Worm (Caenorhabditis elegans) whole organism, late embryonic: ENCODE results near the gene let-413.
A peak's percentile ranks its signal among the peaks of the same experiment; 100 is the strongest.

Experiments used
- C08G9.2 ChIP-seq: sonication (generic microtip); optimal IDR thresholded peaks from 2 replicates; lab custom pipeline; 2016; ENCODE audit warnings: mild to moderate bottlenecking, missing genetic modification characterization, moderate library complexity, missing compliant biosample characterization
- C38D4.7 ChIP-seq: fragments of 200-800 bp; sonication (Bioruptor generic); optimal IDR thresholded peaks from 2 replicates; lab custom pipeline; 2018; ENCODE audit warnings: mild to moderate bottlenecking, missing genetic modification characterization, moderate library complexity, missing compliant biosample characterization
- K02D7.2 ChIP-seq: sonication (generic microtip); optimal IDR thresholded peaks from 2 replicates; lab custom pipeline; 2017; ENCODE audit warnings: mild to moderate bottlenecking, missing genetic modification characterization, missing compliant biosample characterization
- ahr-1 ChIP-seq: sonication (generic microtip); optimal IDR thresholded peaks from 2 replicates; lab custom pipeline; 2016; ENCODE audit warnings: missing genetic modification characterization, missing compliant biosample characterization
- ama-1 ChIP-seq: fragments of 150-350 bp; optimal IDR thresholded peaks from 2 replicates; lab custom pipeline; 2014
- ceh-14 ChIP-seq: sonication (generic microtip); optimal IDR thresholded peaks from 2 replicates; lab custom pipeline; 2016; ENCODE audit warnings: missing genotype, missing genetic modification characterization, missing compliant biosample characterization
- ceh-24 ChIP-seq: sonication (generic microtip); optimal IDR thresholded peaks from 2 replicates; lab custom pipeline; 2016; ENCODE audit warnings: mild to moderate bottlenecking, missing genetic modification characterization, missing compliant biosample characterization
- ceh-30 ChIP-seq: fragments of 150-350 bp; optimal IDR thresholded peaks from 2 replicates; lab custom pipeline; 2014; ENCODE audit warnings: missing biosample characterization, missing genetic modification characterization
- ceh-48 ChIP-seq: sonication (generic microtip); optimal IDR thresholded peaks from 2 replicates; lab custom pipeline; 2016; ENCODE audit warnings: missing genetic modification characterization, inconsistent platforms, missing compliant biosample characterization
- dmd-4 ChIP-seq: sonication (generic microtip); optimal IDR thresholded peaks from 2 replicates; lab custom pipeline; 2016; ENCODE audit warnings: borderline replicate concordance, missing genetic modification characterization, missing compliant biosample characterization
- elt-2 ChIP-seq: sonication (generic microtip); optimal IDR thresholded peaks from 2 replicates; lab custom pipeline; 2016; ENCODE audit warnings: missing genetic modification reagents, missing genetic modification characterization, missing compliant biosample characterization
- eyg-1 ChIP-seq: sonication (generic microtip); optimal IDR thresholded peaks from 2 replicates; lab custom pipeline; 2016; ENCODE audit warnings: missing genotype, missing genetic modification characterization, missing compliant biosample characterization
- fkh-6 ChIP-seq: sonication (generic microtip); optimal IDR thresholded peaks from 2 replicates; lab custom pipeline; 2016; ENCODE audit warnings: missing genetic modification characterization, missing compliant biosample characterization
- gmeb-2 ChIP-seq: sonication (generic microtip); optimal IDR thresholded peaks from 2 replicates; lab custom pipeline; 2016; ENCODE audit warnings: missing genetic modification characterization, inconsistent platforms, missing compliant biosample characterization
- hlh-15 ChIP-seq: sonication (generic microtip); optimal IDR thresholded peaks from 2 replicates; lab custom pipeline; 2016; ENCODE audit warnings: missing genetic modification characterization, missing compliant biosample characterization
- hlh-30 ChIP-seq: sonication (generic microtip); optimal IDR thresholded peaks from 2 replicates; lab custom pipeline; 2017; ENCODE audit warnings: antibody characterized with exemption, missing genetic modification characterization, missing compliant biosample characterization; ENCODE audit not compliant: insufficient read depth
- hlh-6 ChIP-seq: sonication (generic microtip); optimal IDR thresholded peaks from 2 replicates; lab custom pipeline; 2016; ENCODE audit warnings: missing genotype, missing genetic modification characterization, missing compliant biosample characterization
- hlh-8 ChIP-seq: sonication (generic microtip); optimal IDR thresholded peaks from 2 replicates; lab custom pipeline; 2016; ENCODE audit warnings: missing genotype, missing genetic modification characterization, missing compliant biosample characterization
- lin-11 ChIP-seq: fragments of 200-800 bp; sonication (Bioruptor generic); optimal IDR thresholded peaks from 2 replicates; lab custom pipeline; 2018; ENCODE audit warnings: mild to moderate bottlenecking, missing genetic modification characterization, missing compliant biosample characterization
- madf-2 ChIP-seq: sonication (generic microtip); optimal IDR thresholded peaks from 2 replicates; lab custom pipeline; 2017; ENCODE audit warnings: missing genetic modification characterization, missing compliant biosample characterization
- mec-3 ChIP-seq: sonication (generic microtip); optimal IDR thresholded peaks from 2 replicates; lab custom pipeline; 2016; ENCODE audit warnings: borderline replicate concordance, missing genetic modification characterization, missing compliant biosample characterization
- nhr-232 ChIP-seq: sonication (generic microtip); optimal IDR thresholded peaks from 2 replicates; lab custom pipeline; 2016; ENCODE audit warnings: missing genetic modification characterization, missing compliant biosample characterization
- npax-4 ChIP-seq: sonication (generic microtip); optimal IDR thresholded peaks from 2 replicates; lab custom pipeline; 2016; ENCODE audit warnings: missing genetic modification characterization, missing compliant biosample characterization
- sox-2 ChIP-seq: fragments of 200-800 bp; sonication (Bioruptor generic); IDR thresholded peaks from 2 replicates; pipeline ENCODE4 v1.3.6; 2022; ENCODE audit warnings: missing genetic modification reagents, missing genetic modification characterization, missing compliant biosample characterization
- tbx-2 ChIP-seq: sonication (generic microtip); optimal IDR thresholded peaks from 2 replicates; lab custom pipeline; 2016; ENCODE audit warnings: missing genetic modification characterization, missing compliant biosample characterization
- unc-42 ChIP-seq: sonication (generic microtip); optimal IDR thresholded peaks from 2 replicates; lab custom pipeline; 2016; ENCODE audit warnings: missing genotype, missing genetic modification characterization, missing compliant biosample characterization
- unc-55 ChIP-seq: sonication (generic microtip); optimal IDR thresholded peaks from 2 replicates; lab custom pipeline; 2017; ENCODE audit warnings: missing biosample characterization, missing genetic modification reagents, missing genetic modification characterization
- ztf-16 ChIP-seq: sonication (generic microtip); optimal IDR thresholded peaks from 2 replicates; lab custom pipeline; 2017; ENCODE audit warnings: missing genetic modification characterization, missing compliant biosample characterization

The let-413 gene

DNA sequence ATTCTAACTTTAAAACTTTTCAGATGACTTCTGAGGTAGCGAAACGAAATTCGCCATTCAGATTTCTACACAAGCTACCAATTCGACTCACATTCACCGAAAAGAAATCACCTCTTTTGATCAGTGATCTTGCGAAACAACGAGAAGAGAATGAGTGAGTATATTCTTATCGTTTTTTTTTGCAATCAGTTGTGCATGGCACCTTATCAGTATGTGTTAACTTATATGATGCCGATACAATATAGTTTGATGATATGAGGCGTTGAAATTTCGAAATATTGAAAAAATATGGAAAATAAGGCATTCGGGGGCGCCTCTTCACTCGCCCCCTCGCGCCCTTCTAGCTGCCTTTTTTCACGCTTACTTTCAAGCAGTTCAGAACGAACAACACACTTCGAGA is 40.3 kb upstream of the let-413 start:
- no peak for TF ChIP-seq C08G9.2 (tag; lab: Kevin White, UChicago)
- TF ChIP-seq elt-2, result peak; percentile 97
- TF ChIP-seq, all 69 proteins: peak for 1

DNA sequence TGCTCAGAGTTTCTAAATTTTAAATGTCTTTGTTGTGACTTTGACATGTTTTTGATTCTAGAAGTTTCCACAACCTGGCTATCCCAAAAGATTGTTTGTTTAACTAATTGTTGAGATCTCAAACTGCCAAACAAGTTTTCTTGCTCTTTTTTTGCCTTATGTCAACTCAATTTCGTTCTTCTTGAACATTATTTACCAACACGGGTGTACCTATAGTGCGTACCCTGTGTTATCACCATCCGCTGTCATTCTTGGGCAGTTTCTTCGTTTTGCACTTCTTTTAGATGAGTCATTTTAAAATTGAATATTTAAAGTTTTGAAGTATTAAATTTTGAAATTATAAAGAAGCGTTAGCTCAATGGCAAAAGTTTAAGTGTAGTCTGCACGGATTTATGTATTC is 39.4 kb upstream of the let-413 start, which contains the start of gene sptl-2:
Gene sptl-2, plus strand, starts transcription at position 280 of the 400 bp plus-strand sequence.
- TF ChIP-seq ceh-14 (no peak), npax-4 (tag; lab: Kevin White, UChicago) (no peak), mec-3 (tag; lab: Kevin White, UChicago) (no peak), ztf-16 (tag; lab: Kevin White, UChicago) (no peak), ceh-48 (tag; lab: Kevin White, UChicago) (no peak), lin-11 (tag; lab: Kevin White, UChicago) (no peak), elt-2 (no peak), nhr-232 (no peak), C08G9.2 (tag; lab: Kevin White, UChicago) (no peak), hlh-8 (tag; lab: Kevin White, UChicago) (no peak), hlh-6 (tag; lab: Kevin White, UChicago) (no peak), hlh-15 (tag; lab: Kevin White, UChicago) (no peak), K02D7.2 (tag; lab: Kevin White, UChicago) (no peak), dmd-4 (no peak), madf-2 (tag; lab: Kevin White, UChicago) (no peak), ceh-30 (tag; lab: Kevin White, UChicago) (no peak), fkh-6 (no peak)
- TF ChIP-seq, all 69 proteins: peak for 0

DNA sequence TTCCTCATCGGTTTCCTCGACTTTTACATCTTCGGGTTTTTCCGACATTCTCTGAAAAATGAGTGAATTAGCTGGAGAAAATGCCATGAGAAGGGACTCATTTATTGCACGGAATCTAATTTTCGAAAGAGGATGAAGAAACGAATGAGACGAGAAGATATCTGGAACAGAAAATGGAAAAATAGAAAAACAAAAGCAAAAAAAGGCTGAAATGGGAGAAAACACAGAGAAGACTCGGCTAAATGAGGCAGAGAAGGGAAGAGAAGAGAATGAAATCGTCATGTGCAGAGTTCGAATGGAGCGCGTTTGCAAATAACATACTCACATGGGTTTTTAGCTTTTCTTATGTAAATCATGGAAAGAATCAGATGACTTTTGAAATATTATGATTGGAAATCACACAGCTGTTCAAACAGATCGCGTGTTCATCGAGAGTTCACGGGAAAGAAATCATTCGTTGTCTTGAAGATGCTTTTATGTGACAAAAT is 36.4 kb upstream of the let-413 start, which contains the start of gene Y97E10AR.6:
Gene Y97E10AR.6, minus strand, starts transcription at position 51 of the 488 bp plus-strand sequence.
- TF ChIP-seq hlh-30, result peak; percentile 90
- peak; percentile 30 for TF ChIP-seq unc-42 (tag; lab: Kevin White, UChicago)
- TF ChIP-seq C38D4.7 (GFP tag; lab: Kevin White, UChicago), result no peak

- TF ChIP-seq dmd-4, result no peak
- TF ChIP-seq ahr-1 (tag; lab: Kevin White, UChicago), result no peak
- TF ChIP-seq npax-4 (tag; lab: Kevin White, UChicago), result no peak
- TF ChIP-seq unc-42 (tag; lab: Kevin White, UChicago), result no peak
- TF ChIP-seq tbx-2 (tag; lab: Kevin White, UChicago), result no peak
- TF ChIP-seq gmeb-2 (tag; lab: Kevin White, UChicago), result no peak
- no peak for TF ChIP-seq eyg-1 (tag; lab: Kevin White, UChicago)
- no peak for TF ChIP-seq sox-2 (GFP tag; lab: Robert Waterston, UW)
- TF ChIP-seq unc-55 (GFP tag; lab: Kevin White, UChicago), result no peak
- no peak for TF ChIP-seq ceh-24 (tag; lab: Kevin White, UChicago)
Observed at ce11 chrV:8012032-8012431, 34.5 kb upstream of the let-413 start, which contains the start of gene rpb-9. TSS of gene rpb-9 (minus strand) at chrV:8012345.

DNA sequence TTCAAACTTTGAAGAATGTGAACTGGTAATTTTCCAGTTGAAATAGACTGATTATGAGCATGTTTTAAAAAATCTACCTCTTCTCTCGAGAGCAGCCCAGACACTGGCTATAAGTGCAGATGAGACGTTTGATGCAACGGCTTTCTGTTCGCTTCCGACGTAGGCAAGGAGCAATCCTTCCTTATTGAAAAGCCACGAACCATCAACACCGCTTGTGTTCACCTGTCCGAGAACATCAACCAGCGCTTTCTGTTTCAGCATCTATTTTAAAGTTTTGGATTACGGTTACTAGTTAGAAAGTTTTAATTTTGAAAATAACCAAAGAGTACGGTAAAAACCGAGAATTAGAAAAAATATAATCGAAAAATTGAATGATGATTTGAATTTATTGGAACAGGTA is 33.3 kb upstream of the let-413 start, which contains the start of gene lmtr-2:
Gene lmtr-2, minus strand, starts transcription at position 261 of the 400 bp plus-strand sequence.
- TF ChIP-seq ama-1 (lab: Kevin White, UChicago) (peak; percentile 33), nhr-232 (no peak)

DNA sequence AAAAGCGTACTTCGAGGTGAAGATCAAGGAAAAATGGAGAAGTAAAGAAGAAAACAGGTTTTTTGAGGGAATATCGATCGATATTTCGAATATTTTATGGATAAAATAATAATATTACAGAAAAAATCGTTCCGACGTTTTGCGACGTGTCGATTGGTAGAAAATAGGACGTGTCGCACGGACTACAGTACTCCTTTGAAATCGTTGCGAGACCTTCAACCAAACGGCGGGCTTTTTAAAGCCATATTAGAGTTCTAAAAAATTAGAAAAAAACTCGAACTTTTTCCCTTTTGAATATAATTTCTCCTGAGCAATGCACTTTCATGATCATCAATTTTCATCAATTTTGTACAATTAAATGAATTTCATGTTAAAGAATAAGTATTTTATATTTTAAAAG is 32.5 kb upstream of the let-413 start, which contains the start of gene Y97E10AR.4:
Gene Y97E10AR.4, minus strand, starts transcription at position 131 of the 400 bp plus-strand sequence.
- no peak for TF ChIP-seq tbx-2 (tag; lab: Kevin White, UChicago)
